Worm (Caenorhabditis elegans): ENCODE data around the gene pam-1.

- no peak for TF ChIP-seq unc-62 (GFP tag; optimal IDR thresholded peaks at IDR 0.05)
- TF ChIP-seq lsy-2 (tag; optimal IDR thresholded peaks at IDR 0.05), result no peak
- no peak for TF ChIP-seq elt-1 (tag; optimal IDR thresholded peaks at IDR 0.05; ENCODE audit: borderline replicate concordance, insufficient read depth)
- no peak for TF ChIP-seq ces-1 (GFP tag; optimal IDR thresholded peaks at IDR 0.05)
- TF ChIP-seq cnd-1 (tag; optimal IDR thresholded peaks at IDR 0.05), result no peak
- no peak for TF ChIP-seq ceh-83 (GFP tag; optimal IDR thresholded peaks at IDR 0.05)
- TF ChIP-seq elt-3 (tag; optimal IDR thresholded peaks at IDR 0.05), result no peak
These were observed 27.7 kb upstream of the pam-1 start, which contains the start of gene F32E10.5 for ce11 chrIV:7578281-7578680.
